Fruit fly (Drosophila melanogaster) whole organism, embryonic: ENCODE data around the gene CG31793.

Experiments used
- Abd-B ChIP-seq: fragments of 200-800 bp; sonication (Bioruptor generic); optimal IDR thresholded peaks from 2 replicates; lab custom pipeline; 2018; ENCODE audit warnings: missing biosample characterization, mild to moderate bottlenecking, missing genetic modification characterization, moderate library complexity
- Asciz ChIP-seq: fragments of 200-800 bp; sonication (Bioruptor generic); optimal IDR thresholded peaks from 2 replicates; lab custom pipeline; 2017; ENCODE audit warnings: missing biosample characterization, mild to moderate bottlenecking, missing genetic modification characterization, missing genetic modification reagents
- BEAF-32 ChIP-seq: fragments of 200-800 bp; sonication (Bioruptor generic); optimal IDR thresholded peaks from 3 replicates; lab custom pipeline; 2017; ENCODE audit warnings: missing biosample characterization, missing genetic modification characterization, mild to moderate bottlenecking, moderate library complexity, missing genetic modification reagents
- Bteb2 ChIP-seq: fragments of 200-800 bp; sonication (Bioruptor generic); optimal IDR thresholded peaks from 2 replicates; lab custom pipeline; 2016; ENCODE audit warnings: missing biosample characterization, missing genetic modification characterization
- CG10543 ChIP-seq: fragments of 200-800 bp; sonication (Bioruptor generic); optimal IDR thresholded peaks from 3 replicates; lab custom pipeline; 2017; ENCODE audit warnings: missing biosample characterization, mild to moderate bottlenecking, missing genetic modification characterization, moderate library complexity
- CG11085 ChIP-seq: fragments of 200-800 bp; sonication (Bioruptor generic); IDR thresholded peaks from 2 replicates; pipeline ENCODE4 v1.3.6; 2022; ENCODE audit warnings: missing biosample characterization, missing genetic modification characterization
- CG11456 ChIP-seq: fragments of 200-800 bp; sonication (Bioruptor generic); IDR thresholded peaks from 3 replicates; pipeline ENCODE4 v1.3.6; 2022; ENCODE audit warnings: missing biosample characterization, missing genetic modification characterization
- CG13123 ChIP-seq: fragments of 200-800 bp; sonication (Bioruptor generic); optimal IDR thresholded peaks from 2 replicates; lab custom pipeline; 2016; ENCODE audit warnings: missing biosample characterization, missing genetic modification characterization
- CG13296 ChIP-seq: fragments of 200-800 bp; sonication (Bioruptor generic); optimal IDR thresholded peaks from 3 replicates; lab custom pipeline; 2018; ENCODE audit warnings: missing biosample characterization, mild to moderate bottlenecking, missing genetic modification characterization
- CG13624 ChIP-seq: fragments of 200-800 bp; sonication (Bioruptor generic); optimal IDR thresholded peaks from 2 replicates; lab custom pipeline; 2016; ENCODE audit warnings: missing biosample characterization, missing genetic modification characterization
- CG14667 ChIP-seq: fragments of 200-800 bp; sonication (Bioruptor generic); IDR thresholded peaks from 2 replicates; pipeline ENCODE4 v1.3.6; 2022; ENCODE audit warnings: missing biosample characterization, missing genetic modification characterization
- CG15011 ChIP-seq: fragments of 200-800 bp; sonication (Bioruptor generic); optimal IDR thresholded peaks from 3 replicates; lab custom pipeline; 2018; ENCODE audit warnings: missing biosample characterization, mild to moderate bottlenecking, missing genetic modification characterization
- CG1529 ChIP-seq: fragments of 200-800 bp; sonication (Bioruptor generic); optimal IDR thresholded peaks from 3 replicates; lab custom pipeline; 2018; ENCODE audit warnings: missing biosample characterization, missing genetic modification characterization
- CG16813 ChIP-seq: fragments of 200-800 bp; sonication (Bioruptor generic); IDR thresholded peaks from 3 replicates; pipeline ENCODE4 v1.3.6; 2022; ENCODE audit warnings: missing biosample characterization, missing genetic modification characterization; ENCODE audit not compliant: partially characterized antibody
- CG1792 ChIP-seq: fragments of 200-800 bp; sonication (Bioruptor generic); optimal IDR thresholded peaks from 2 replicates; lab custom pipeline; 2016; ENCODE audit warnings: missing biosample characterization, missing genetic modification characterization
- CG18764 ChIP-seq: fragments of 200-800 bp; sonication (Bioruptor generic); optimal IDR thresholded peaks from 3 replicates; lab custom pipeline; 2016; ENCODE audit warnings: missing biosample characterization, missing genetic modification characterization
- CG30431 ChIP-seq: fragments of 200-800 bp; sonication (Bioruptor generic); optimal IDR thresholded peaks from 2 replicates; lab custom pipeline; 2017; ENCODE audit warnings: missing biosample characterization, missing genetic modification characterization
- CG3065 ChIP-seq: fragments of 200-800 bp; sonication (Bioruptor generic); optimal IDR thresholded peaks from 2 replicates; lab custom pipeline; 2016; ENCODE audit warnings: missing biosample characterization, missing genetic modification characterization
- CG34224 ChIP-seq: fragments of 200-800 bp; sonication (Bioruptor generic); IDR thresholded peaks from 3 replicates; pipeline ENCODE4 v1.3.6; 2022; ENCODE audit warnings: missing biosample characterization, missing genetic modification characterization; ENCODE audit not compliant: partially characterized antibody
- CG4424 ChIP-seq: fragments of 200-800 bp; sonication (Bioruptor generic); optimal IDR thresholded peaks from 3 replicates; lab custom pipeline; 2016; ENCODE audit warnings: missing biosample characterization, missing genetic modification characterization
- CG6254 ChIP-seq: fragments of 200-800 bp; sonication (Bioruptor generic); optimal IDR thresholded peaks from 3 replicates; lab custom pipeline; 2017; ENCODE audit warnings: mild to moderate bottlenecking, missing biosample characterization, missing genetic modification reagents, missing genetic modification characterization
- CG6654 ChIP-seq: fragments of 200-800 bp; sonication (Bioruptor generic); optimal IDR thresholded peaks from 2 replicates; lab custom pipeline; 2017; ENCODE audit warnings: missing biosample characterization, mild to moderate bottlenecking, missing genetic modification characterization
- CG6765 ChIP-seq: fragments of 200-800 bp; sonication (Bioruptor generic); optimal IDR thresholded peaks from 3 replicates; lab custom pipeline; 2017; ENCODE audit warnings: missing biosample characterization, mild to moderate bottlenecking, missing genetic modification characterization
- CG7839 ChIP-seq: fragments of 200-800 bp; sonication (Bioruptor generic); optimal IDR thresholded peaks from 3 replicates; lab custom pipeline; 2018; ENCODE audit warnings: missing biosample characterization, mild to moderate bottlenecking, missing genetic modification characterization, moderate library complexity
- CG8478 ChIP-seq: fragments of >200 bp; optimal IDR thresholded peaks from 2 replicates; lab custom pipeline; 2018
- CG9609 ChIP-seq: fragments of 200-800 bp; sonication (Bioruptor generic); optimal IDR thresholded peaks from 3 replicates; lab custom pipeline; 2016; ENCODE audit warnings: missing biosample characterization, missing genetic modification characterization
- CTCF ChIP-seq: fragments of 200-800 bp; sonication (Bioruptor generic); optimal IDR thresholded peaks from 2 replicates; lab custom pipeline; 2017; ENCODE audit warnings: missing biosample characterization, mild to moderate bottlenecking, missing genetic modification characterization, moderate library complexity
- D19A ChIP-seq: fragments of 200-800 bp; optimal IDR thresholded peaks from 3 replicates; lab custom pipeline; 2019; ENCODE audit warnings: missing biosample characterization, mild to moderate bottlenecking, missing genetic modification characterization, moderate library complexity
- Dll ChIP-seq: fragments of 200-800 bp; sonication (Bioruptor generic); IDR thresholded peaks from 4 replicates; pipeline ENCODE4 v1.3.6; 2022; ENCODE audit warnings: missing biosample characterization, missing genetic modification characterization; ENCODE audit not compliant: partially characterized antibody
- Drgx ChIP-seq: fragments of 200-800 bp; sonication (Bioruptor generic); IDR thresholded peaks from 2 replicates; pipeline ENCODE4 v1.3.6; 2022; ENCODE audit warnings: missing biosample characterization, missing genetic modification characterization
- MESR4 ChIP-seq: fragments of 200-800 bp; sonication (Bioruptor generic); optimal IDR thresholded peaks from 2 replicates; lab custom pipeline; 2018; ENCODE audit warnings: missing biosample characterization, mild to moderate bottlenecking, missing genetic modification characterization, moderate library complexity
- MTF-1 ChIP-seq: fragments of 200-800 bp; sonication (Bioruptor generic); optimal IDR thresholded peaks from 2 replicates; lab custom pipeline; 2018; ENCODE audit warnings: missing biosample characterization, mild to moderate bottlenecking, missing genetic modification characterization, borderline replicate concordance
- Ptx1 ChIP-seq: fragments of 200-800 bp; sonication (Bioruptor generic); IDR thresholded peaks from 2 replicates; pipeline ENCODE4 v1.3.6; 2022; ENCODE audit warnings: missing biosample characterization, missing genetic modification characterization
- Sry-β ChIP-seq: fragments of 200-800 bp; sonication (Bioruptor generic); optimal IDR thresholded peaks from 2 replicates; lab custom pipeline; 2018; ENCODE audit warnings: missing biosample characterization, mild to moderate bottlenecking, missing genetic modification characterization, moderate library complexity
- aop ChIP-seq: fragments of 200-800 bp; sonication (Bioruptor generic); IDR thresholded peaks from 2 replicates; pipeline ENCODE4 v1.3.6; 2022; ENCODE audit warnings: missing biosample characterization, missing genetic modification characterization
- crc ChIP-seq: fragments of 200-800 bp; sonication (Bioruptor generic); optimal IDR thresholded peaks from 2 replicates; lab custom pipeline; 2016; ENCODE audit warnings: missing biosample characterization, missing genetic modification characterization
- crp ChIP-seq, 2 experiments: fragments of 200-800 bp; sonication (Bioruptor generic); optimal IDR thresholded peaks; 2 replicates in 1 of 2; 3 replicates in 1 of 2; lab custom pipeline; 2017; ENCODE audit warnings: missing biosample characterization in 2 of 2, missing genetic modification characterization in 2 of 2, mild to moderate bottlenecking in 1 of 2, moderate library complexity in 1 of 2
- cwo ChIP-seq: fragments of 200-800 bp; sonication (Bioruptor generic); optimal IDR thresholded peaks from 3 replicates; lab custom pipeline; 2017; ENCODE audit warnings: missing biosample characterization, missing genetic modification characterization, mild to moderate bottlenecking, moderate library complexity, missing genetic modification reagents
- danr ChIP-seq: fragments of 200-800 bp; sonication (Bioruptor generic); IDR thresholded peaks from 2 replicates; pipeline ENCODE4 v1.3.6; 2022; ENCODE audit warnings: missing biosample characterization, missing genetic modification characterization
- gce ChIP-seq: fragments of 200-800 bp; sonication (Bioruptor generic); IDR thresholded peaks from 3 replicates; pipeline ENCODE4 v1.3.6; 2022; ENCODE audit warnings: missing biosample characterization, missing genetic modification characterization
- gfzf ChIP-seq: fragments of 200-800 bp; sonication (Bioruptor generic); optimal IDR thresholded peaks from 2 replicates; lab custom pipeline; 2016; ENCODE audit warnings: missing biosample characterization, mild to moderate bottlenecking, missing genetic modification characterization, moderate library complexity
- gro ChIP-seq: fragments of 200-800 bp; sonication (Bioruptor generic); optimal IDR thresholded peaks from 2 replicates; lab custom pipeline; 2016; ENCODE audit warnings: missing biosample characterization, missing genetic modification characterization
- ind ChIP-seq: fragments of 200-800 bp; sonication (Bioruptor generic); optimal IDR thresholded peaks from 3 replicates; lab custom pipeline; 2016; ENCODE audit warnings: missing biosample characterization, missing genetic modification characterization
- ken ChIP-seq: fragments of 200-800 bp; sonication (Bioruptor generic); IDR thresholded peaks from 3 replicates; pipeline ENCODE4 v1.3.6; 2022; ENCODE audit warnings: missing biosample characterization, missing genetic modification characterization
- peb ChIP-seq: fragments of 200-800 bp; sonication (Bioruptor generic); IDR thresholded peaks from 2 replicates; pipeline ENCODE4 v1.3.6; 2022; ENCODE audit warnings: missing biosample characterization, missing genetic modification characterization
- pfk ChIP-seq: fragments of 200-800 bp; sonication (Bioruptor generic); optimal IDR thresholded peaks from 2 replicates; lab custom pipeline; 2018; ENCODE audit warnings: missing biosample characterization, mild to moderate bottlenecking, missing genetic modification characterization, moderate library complexity
- slbo ChIP-seq: fragments of 200-800 bp; sonication (Bioruptor generic); IDR thresholded peaks from 2 replicates; pipeline ENCODE4 v1.3.6; 2022; ENCODE audit warnings: missing biosample characterization, missing genetic modification characterization
- slou ChIP-seq: fragments of 200-800 bp; sonication (Bioruptor generic); optimal IDR thresholded peaks from 3 replicates; lab custom pipeline; 2016; ENCODE audit warnings: missing biosample characterization, missing genetic modification characterization
- so ChIP-seq: fragments of 200-800 bp; sonication (Bioruptor generic); IDR thresholded peaks from 3 replicates; pipeline ENCODE4 v1.3.6; 2022; ENCODE audit warnings: missing biosample characterization, missing genetic modification characterization
- stc ChIP-seq: fragments of 200-800 bp; sonication (Bioruptor generic); IDR thresholded peaks from 2 replicates; pipeline ENCODE4 v1.3.6; 2022; ENCODE audit warnings: missing biosample characterization, missing genetic modification characterization
- tx ChIP-seq: fragments of 200-800 bp; sonication (Bioruptor generic); optimal IDR thresholded peaks from 2 replicates; lab custom pipeline; 2016; ENCODE audit warnings: missing biosample characterization, missing genetic modification characterization

Gene CG31793

DNA sequence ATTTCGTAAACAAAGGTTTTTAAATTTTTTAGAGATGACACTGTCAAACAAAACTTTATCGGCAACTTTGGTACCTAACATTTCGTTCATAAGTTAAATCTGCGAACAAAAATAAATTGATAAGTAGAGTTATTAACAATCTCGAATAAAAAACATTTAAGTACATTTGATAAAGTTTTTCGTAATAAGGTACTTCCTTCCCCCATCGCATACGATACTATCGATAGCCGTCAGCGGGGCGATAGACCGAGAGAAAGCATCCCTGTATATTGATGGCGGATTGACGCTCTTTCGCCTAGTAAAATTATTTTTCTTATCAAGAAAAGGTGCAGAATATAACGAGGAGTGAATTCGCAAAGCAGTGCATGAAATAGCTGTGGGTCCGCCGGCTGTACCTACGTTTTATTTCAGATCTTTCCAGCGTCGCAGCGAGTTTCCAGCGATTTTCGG lies 42.0 kb downstream of the CG31793 start, which contains the start of the genes Ttc19 and Acn (continued):
- TF ChIP-seq CG34224 (GFP tag; lab: Robert Waterston, UW) (peak; percentile 91), CG15011 (GFP tag; lab: Kevin White, UChicago) (no peak), Dll (peak; percentile 98), CG13624 (GFP tag; lab: Kevin White, UChicago) (peak; percentile 92), Sry-β (GFP tag; lab: Kevin White, UChicago) (no peak), CG13296 (GFP tag; lab: Kevin White, UChicago) (peak; percentile 75), ken (GFP tag; lab: Robert Waterston, UW) (peak; percentile 86), CG4424 (GFP tag; lab: Kevin White, UChicago) (peak; percentile 87), CG3065 (GFP tag; lab: Kevin White, UChicago) (peak; percentile 54), BEAF-32 (peak; percentile 97), CG10543 (peak; percentile 88), slou (peak; percentile 69), CG11456 (GFP tag; lab: Robert Waterston, UW) (peak; percentile 85), cwo (peak; percentile 59), Drgx (GFP tag; lab: Robert Waterston, UW) (peak; percentile 56), so (GFP tag; lab: Robert Waterston, UW) (peak; percentile 68; the same call in 1 of the 3 replicates), aop (GFP tag; lab: Robert Waterston, UW) (0 out of 2 replicates have a peak, but pooled peaks have one; percentile 20), CG18764 (GFP tag; lab: Kevin White, UChicago) (peak; percentile 63), CG6654 (no peak), CG6254 (GFP tag; lab: Kevin White, UChicago) (peak; percentile 50), CG7839 (peak; percentile 78), gro (peak; percentile 91), MESR4 (GFP tag; lab: Kevin White, UChicago) (peak; percentile 80), crp (GFP tag; optimal IDR thresholded peaks at IDR 0.05; lab: Kevin White, UChicago) (peak in 1 of 2 experiments; percentile 58), Asciz (GFP tag; lab: Kevin White, UChicago) (no peak), CG6765 (peak; percentile 45), MTF-1 (GFP tag; lab: Kevin White, UChicago) (no peak), peb (GFP tag; lab: Robert Waterston, UW) (peak; percentile 50; the same call in 1 of the 2 replicates), CG16813 (GFP tag; lab: Robert Waterston, UW) (peak; percentile 98), D19A (tag; lab: Kevin White, UChicago) (no peak), CG30431 (peak; percentile 37), CG8478 (lab: Kevin White, UChicago) (no peak), slbo (GFP tag; lab: Robert Waterston, UW) (peak; percentile 89), gfzf (GFP tag; lab: Kevin White, UChicago) (peak; percentile 37), CG9609 (GFP tag; lab: Kevin White, UChicago) (peak; percentile 90), CG11085 (GFP tag; lab: Robert Waterston, UW) (peak; percentile 65), tx (peak; percentile 86), gce (GFP tag; lab: Robert Waterston, UW) (0 out of 3 replicates have a peak, but pooled peaks have one; percentile 33), CG14667 (peak; percentile 77), Bteb2 (GFP tag; lab: Kevin White, UChicago) (peak; percentile 90), Ptx1 (GFP tag; lab: Robert Waterston, UW) (peak; percentile 86), CG1792 (GFP tag; lab: Kevin White, UChicago) (peak; percentile 87), Abd-B (peak; percentile 82), CG1529 (GFP tag; lab: Kevin White, UChicago) (peak; percentile 58), stc (GFP tag; lab: Robert Waterston, UW) (peak; percentile 77), pfk (GFP tag; lab: Kevin White, UChicago) (no peak), crc (GFP tag; lab: Kevin White, UChicago) (peak; percentile 84), ind (GFP tag; lab: Kevin White, UChicago) (peak; percentile 80), CG13123 (GFP tag; lab: Kevin White, UChicago) (peak; percentile 65), danr (peak; percentile 43; the same call in 1 of the 2 replicates), CTCF (peak; percentile 26)
